Fruit fly (Drosophila melanogaster): ENCODE data around the gene gny.

gny gene

DNA sequence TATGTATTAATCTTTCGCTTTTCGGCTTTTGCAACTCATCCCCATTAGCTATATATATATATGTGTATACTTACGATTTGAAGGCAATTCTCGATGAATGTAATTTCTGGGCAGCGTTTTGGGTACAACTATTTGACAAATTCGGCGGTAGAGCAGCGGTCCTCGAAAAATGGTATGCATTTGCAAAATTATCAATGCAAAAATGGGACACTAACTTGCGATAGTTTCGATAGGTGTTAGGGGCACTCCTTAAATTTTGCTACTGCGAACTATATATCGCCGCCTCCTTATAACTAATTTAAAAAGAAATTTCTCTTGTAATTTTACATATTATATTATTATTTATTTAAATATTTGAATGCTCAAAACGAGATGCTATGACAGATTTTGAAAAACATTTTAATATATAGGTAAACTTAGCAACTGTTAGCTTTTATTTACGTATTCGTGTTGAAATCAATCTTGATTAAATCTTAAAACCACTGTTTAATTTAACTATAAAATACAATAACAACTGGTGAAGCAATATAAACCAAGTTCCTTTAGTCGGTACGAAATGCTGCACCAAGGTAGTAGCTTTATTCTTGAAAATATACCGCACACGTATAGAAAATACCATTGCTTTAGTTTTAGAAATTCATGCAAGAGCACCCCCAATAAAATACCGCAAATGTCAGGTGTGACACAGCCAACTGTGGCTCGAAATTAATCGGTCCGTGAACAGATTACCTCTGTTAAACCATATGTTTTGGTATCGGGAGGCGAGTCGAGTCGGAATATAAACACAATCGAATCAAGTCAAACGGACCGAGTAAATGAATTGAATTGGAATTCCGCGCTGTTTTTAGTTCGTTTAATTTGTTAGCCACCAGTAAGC is 33.6 kb downstream of the gny start, which contains the start of the genes CG5355 and Klp31E (continued):
- peak; percentile 22 for TF ChIP-seq pho (GFP tag; optimal IDR thresholded peaks at IDR 0.05)
- peak; percentile 25 for TF ChIP-seq HmgZ (tag; optimal IDR thresholded peaks at IDR 0.05)
- TF ChIP-seq CG2678 (tag; optimal IDR thresholded peaks at IDR 0.05): no peak
- TF ChIP-seq CG14667 (GFP tag; IDR thresholded peaks at IDR 0.05): peak; percentile 43; the same call in 1 of the 2 replicates
- 0 out of 2 replicates have a peak, but pooled peaks have one; percentile 44 for TF ChIP-seq ranshi (GFP tag; IDR thresholded peaks at IDR 0.05)
- peak; percentile 65 for TF ChIP-seq Hsf (GFP tag; optimal IDR thresholded peaks at IDR 0.05)
- TF ChIP-seq CG1233 (GFP tag; optimal IDR thresholded peaks at IDR 0.05): peak; percentile 62
- no peak for TF ChIP-seq ftz-f1 (GFP tag; optimal IDR thresholded peaks at IDR 0.05)
- TF ChIP-seq Dll (GFP tag; IDR thresholded peaks at IDR 0.05; ENCODE audit: partially characterized antibody): peak; percentile 80
- TF ChIP-seq nau (GFP tag; optimal IDR thresholded peaks at IDR 0.05): no peak
- no peak for TF ChIP-seq dimm (GFP tag; IDR thresholded peaks at IDR 0.05)
- TF ChIP-seq CG17328 (GFP tag; IDR thresholded peaks at IDR 0.05): peak; percentile 8; the same call in 1 of the 2 replicates
- peak; percentile 14 for TF ChIP-seq CG8359 (GFP tag; optimal IDR thresholded peaks at IDR 0.05; ENCODE audit: borderline replicate concordance)
- peak; percentile 34 for TF ChIP-seq chm (GFP tag; IDR thresholded peaks at IDR 0.05)
- TF ChIP-seq CG5180 (GFP tag; optimal IDR thresholded peaks at IDR 0.05): no peak
- peak; percentile 15 for TF ChIP-seq Ets97D (GFP tag; optimal IDR thresholded peaks at IDR 0.05)
- 0 out of 2 replicates have a peak, but pooled peaks have one; percentile 8 for TF ChIP-seq seq (GFP tag; IDR thresholded peaks at IDR 0.05)
- TF ChIP-seq CG11456 (GFP tag; IDR thresholded peaks at IDR 0.05): 0 out of 3 replicates have a peak, but pooled peaks have one; percentile 42
- TF ChIP-seq bsh (GFP tag; optimal IDR thresholded peaks at IDR 0.05): peak in 1 of 2 experiments; percentile 58
- no peak for TF ChIP-seq eyg (GFP tag; optimal IDR thresholded peaks at IDR 0.05)
- TF ChIP-seq CG12659 (GFP tag; optimal IDR thresholded peaks at IDR 0.05): peak; percentile 83
- no peak for TF ChIP-seq CkIIα-i1 (GFP tag; IDR thresholded peaks at IDR 0.05)
- TF ChIP-seq jing (GFP tag; optimal IDR thresholded peaks at IDR 0.05): no peak
- TF ChIP-seq CG12744 (GFP tag; optimal IDR thresholded peaks at IDR 0.05): no peak
- peak in 1 of 3 experiments; percentile 82 for TF ChIP-seq lola (GFP tag; optimal IDR thresholded peaks at IDR 0.05)
- 0 out of 2 replicates have a peak, but pooled peaks have one; percentile 25 for TF ChIP-seq CG32767 (GFP tag; IDR thresholded peaks at IDR 0.05)
- no peak for TF ChIP-seq CG3065 (GFP tag; optimal IDR thresholded peaks at IDR 0.05)
- no peak for TF ChIP-seq Doc2 (GFP tag; IDR thresholded peaks at IDR 0.05)
- TF ChIP-seq CG3847 (GFP tag; IDR thresholded peaks at IDR 0.05): no peak; the same call in 1 of the 2 replicates
- peak; percentile 58 for TF ChIP-seq esg (GFP tag; conservative IDR thresholded peaks at IDR 0.05)
- TF ChIP-seq Fer3 (tag; optimal IDR thresholded peaks at IDR 0.05): peak; percentile 49
- no peak for TF ChIP-seq CG43689 (GFP tag; IDR thresholded peaks at IDR 0.05)
- no peak for TF ChIP-seq NC2β (GFP tag; optimal IDR thresholded peaks at IDR 0.05)
- TF ChIP-seq tll (GFP tag; optimal IDR thresholded peaks at IDR 0.05): no peak
- TF ChIP-seq CHES-1-like (GFP tag; optimal IDR thresholded peaks at IDR 0.05): peak; percentile 29
- TF ChIP-seq Six4 (GFP tag; optimal IDR thresholded peaks at IDR 0.05): peak; percentile 61
- peak; percentile 74 for TF ChIP-seq ssp (GFP tag; IDR thresholded peaks at IDR 0.05)
- TF ChIP-seq Bteb2 (GFP tag; optimal IDR thresholded peaks at IDR 0.05): peak; percentile 6
- peak; percentile 64; the same call in 2 of the 3 replicates for TF ChIP-seq tgo (GFP tag; IDR thresholded peaks at IDR 0.05)
- no peak for TF ChIP-seq Hand (GFP tag; optimal IDR thresholded peaks at IDR 0.05)
- TF ChIP-seq Sox100B (GFP tag; optimal IDR thresholded peaks at IDR 0.05): peak; percentile 72
- TF ChIP-seq slou (GFP tag; optimal IDR thresholded peaks at IDR 0.05): peak; percentile 12
- peak; percentile 41 for TF ChIP-seq chn (GFP tag; optimal IDR thresholded peaks at IDR 0.05)
- TF ChIP-seq CG14860 (GFP tag; IDR thresholded peaks at IDR 0.05; ENCODE audit: partially characterized antibody): peak; percentile 47; the same call in 1 of the 3 replicates
- peak; percentile 5 for TF ChIP-seq pnt (GFP tag; optimal IDR thresholded peaks at IDR 0.05)
- peak; percentile 61 for TF ChIP-seq caup (GFP tag; optimal IDR thresholded peaks at IDR 0.05; ENCODE audit: severe bottlenecking)
- peak; percentile 45 for TF ChIP-seq gcm (GFP tag; optimal IDR thresholded peaks at IDR 0.05)
